Fruit fly (Drosophila melanogaster): ENCODE results near the gene VhaSFD.

- no peak for TF ChIP-seq CG8478 (optimal IDR thresholded peaks at IDR 0.05)
- TF ChIP-seq CTCF (optimal IDR thresholded peaks at IDR 0.05), result no peak
Observed at dm6 chr2L:16729556-16729955, 1.9 kb upstream of the VhaSFD start, which contains the start of gene Tsen2.
